Fruit fly (Drosophila melanogaster) Kc167 (cell line): ENCODE data around the gene Gal.

Experiments used
- Myc ChIP-seq: fragments of >200 bp; optimal IDR thresholded peaks from 2 replicates; lab custom pipeline; 2017; ENCODE audit warnings: missing external identifiers
- Sin3A ChIP-seq: fragments of >200 bp; optimal IDR thresholded peaks from 2 replicates; lab custom pipeline; 2018; ENCODE audit warnings: missing external identifiers
- h ChIP-seq: fragments of >200 bp; optimal IDR thresholded peaks from 3 replicates; lab custom pipeline; 2018; ENCODE audit warnings: missing external identifiers
- insv ChIP-seq: fragments of >200 bp; optimal IDR thresholded peaks from 3 replicates; lab custom pipeline; 2018; ENCODE audit warnings: missing external identifiers
- psq ChIP-seq: fragments of >200 bp; optimal IDR thresholded peaks from 2 replicates; lab custom pipeline; 2017; ENCODE audit warnings: missing external identifiers

dm6 chr2L:6006508-6007232 lies at the start of gene Gal:
- no peak for TF ChIP-seq h
- TF ChIP-seq Sin3A (lab: Kevin White, UChicago): no peak
- no peak for TF ChIP-seq Myc (lab: Kevin White, UChicago)
- TF ChIP-seq insv (lab: Kevin White, UChicago): no peak
- TF ChIP-seq psq: no peak
